Worm (Caenorhabditis elegans) whole organism, L4 larva: ENCODE measurements around the gene melo-1.

Source experiments
- F10B5.3 ChIP-seq: sonication (generic microtip); optimal IDR thresholded peaks from 2 replicates; lab custom pipeline; 2016; ENCODE audit warnings: mild to moderate bottlenecking, missing genetic modification characterization, missing compliant biosample characterization
- R02D3.7 ChIP-seq: fragments of 150-350 bp; sonication (generic microtip); optimal IDR thresholded peaks from 3 replicates; lab custom pipeline; 2014; ENCODE audit warnings: missing biosample characterization, missing genetic modification characterization
- T20F7.1 ChIP-seq: fragments of 200-800 bp; sonication (Bioruptor generic); optimal IDR thresholded peaks from 2 replicates; lab custom pipeline; 2018; ENCODE audit warnings: mild to moderate bottlenecking, missing genetic modification characterization, missing compliant biosample characterization
- Y5F2A.4 ChIP-seq: fragments of 200-800 bp; sonication (Bioruptor generic); optimal IDR thresholded peaks from 2 replicates; lab custom pipeline; 2018; ENCODE audit warnings: mild to moderate bottlenecking, missing genetic modification characterization, missing compliant biosample characterization
- ZK337.2 ChIP-seq: fragments of 200-800 bp; sonication (Bioruptor generic); IDR thresholded peaks from 2 replicates; pipeline ENCODE4 v1.3.6; 2022; ENCODE audit warnings: missing genetic modification reagents, missing genetic modification characterization, missing compliant biosample characterization
- ZK546.5 ChIP-seq, 2 experiments: sonication (generic microtip); optimal IDR thresholded peaks; 2 replicates each; lab custom pipeline; 2017; ENCODE audit warnings: missing biosample characterization in 2 of 2, missing genetic modification characterization in 2 of 2
- aly-2 ChIP-seq: sonication (generic microtip); optimal IDR thresholded peaks from 2 replicates; lab custom pipeline; 2018; ENCODE audit warnings: missing biosample characterization, missing genetic modification characterization
- ama-1 ChIP-seq: fragments of 150-350 bp; optimal IDR thresholded peaks from 2 replicates; lab custom pipeline; 2014; ENCODE audit warnings: inconsistent platforms, mixed read lengths
- arid-1 ChIP-seq: fragments of 200-800 bp; sonication (Bioruptor generic); conservative IDR thresholded peaks from 2 replicates; pipeline ENCODE4 v1.3.6; 2022; ENCODE audit warnings: missing genetic modification reagents, missing genetic modification characterization, missing compliant biosample characterization
- attf-4 ChIP-seq: sonication (generic microtip); optimal IDR thresholded peaks from 3 replicates; lab custom pipeline; 2017; ENCODE audit warnings: missing biosample characterization, missing genetic modification characterization
- ceh-20 ChIP-seq: fragments of 200-800 bp; sonication (Bioruptor generic); IDR thresholded peaks from 2 replicates; pipeline ENCODE4 v1.3.6; 2022; ENCODE audit warnings: missing genetic modification reagents, missing genetic modification characterization, missing compliant biosample characterization
- ceh-28 ChIP-seq: fragments of 150-350 bp; optimal IDR thresholded peaks from 2 replicates; lab custom pipeline; 2014; ENCODE audit warnings: missing biosample characterization, missing genetic modification reagents, missing genetic modification characterization
- ceh-32 ChIP-seq: sonication (generic microtip); optimal IDR thresholded peaks from 2 replicates; lab custom pipeline; 2016; ENCODE audit warnings: mild to moderate bottlenecking, missing genetic modification characterization, missing compliant biosample characterization; ENCODE audit not compliant: poor library complexity
- ceh-44 ChIP-seq: fragments of 200-800 bp; sonication (Bioruptor generic); IDR thresholded peaks from 2 replicates; pipeline ENCODE4 v1.3.6; 2022; ENCODE audit warnings: missing genetic modification reagents, missing genetic modification characterization, missing compliant biosample characterization
- ces-1 ChIP-seq: fragments of 150-350 bp; sonication (generic microtip); optimal IDR thresholded peaks from 4 replicates; lab custom pipeline; 2014; ENCODE audit warnings: missing biosample characterization, missing genetic modification reagents, missing genetic modification characterization
- daf-19 ChIP-seq: fragments of 200-800 bp; sonication (Bioruptor generic); conservative IDR thresholded peaks from 2 replicates; pipeline ENCODE4 v1.3.6; 2022; ENCODE audit warnings: missing genetic modification characterization, missing compliant biosample characterization
- dpl-1 ChIP-seq: fragments of 150-350 bp; optimal IDR thresholded peaks from 2 replicates; lab custom pipeline; 2014; ENCODE audit warnings: missing biosample characterization, missing genetic modification reagents, missing genetic modification characterization
- dve-1 ChIP-seq: sonication (generic microtip); optimal IDR thresholded peaks from 2 replicates; lab custom pipeline; 2017; ENCODE audit warnings: antibody characterized with exemption, mild to moderate bottlenecking, missing genetic modification characterization, missing compliant biosample characterization; ENCODE audit not compliant: insufficient read depth
- egl-43 ChIP-seq: fragments of 200-800 bp; sonication (Bioruptor generic); IDR thresholded peaks from 2 replicates; pipeline ENCODE4 v1.3.6; 2022; ENCODE audit warnings: missing genetic modification reagents, missing genetic modification characterization, missing compliant biosample characterization
- hlh-30 ChIP-seq: sonication (generic microtip); optimal IDR thresholded peaks from 2 replicates; lab custom pipeline; 2017; ENCODE audit warnings: antibody characterized with exemption, mild to moderate bottlenecking, missing genetic modification characterization, missing compliant biosample characterization; ENCODE audit not compliant: insufficient read depth
- jun-1 ChIP-seq: fragments of 150-350 bp; optimal IDR thresholded peaks from 2 replicates; lab custom pipeline; 2014; ENCODE audit warnings: missing biosample characterization, missing genetic modification reagents, missing genetic modification characterization
- lin-15B ChIP-seq: fragments of 150-350 bp; sonication (generic microtip); optimal IDR thresholded peaks from 3 replicates; lab custom pipeline; 2014; ENCODE audit warnings: missing biosample characterization, missing genetic modification characterization
- lin-38 ChIP-seq: fragments of 200-800 bp; sonication (Bioruptor generic); IDR thresholded peaks from 2 replicates; pipeline ENCODE4 v1.3.6; 2022; ENCODE audit warnings: missing genetic modification reagents, missing genetic modification characterization, missing compliant biosample characterization
- lir-3 ChIP-seq: sonication (generic microtip); optimal IDR thresholded peaks from 2 replicates; lab custom pipeline; 2016; ENCODE audit warnings: mild to moderate bottlenecking, missing genetic modification characterization, missing compliant biosample characterization
- lsy-2 ChIP-seq, 2 experiments: fragments of 150-350 bp in 1 of 2; sonication (generic microtip) in 1 of 2; optimal IDR thresholded peaks; 2 replicates each; lab custom pipeline; 2014 to 2017; ENCODE audit warnings: missing biosample characterization in 2 of 2, missing genetic modification characterization in 2 of 2
- madf-5 ChIP-seq, 2 experiments: fragments of 200-800 bp; sonication (Bioruptor generic); IDR thresholded peaks; 2 replicates each; pipeline ENCODE4 v1.3.6; 2022; ENCODE audit warnings: missing compliant biosample characterization in 2 of 2, missing genetic modification characterization in 2 of 2
- mdt-29 ChIP-seq: fragments of 200-800 bp; sonication (Bioruptor generic); IDR thresholded peaks from 2 replicates; pipeline ENCODE4 v1.3.6; 2022; ENCODE audit warnings: missing genetic modification reagents, missing genetic modification characterization, missing compliant biosample characterization
- mep-1 ChIP-seq: fragments of 150-350 bp; sonication (generic microtip); optimal IDR thresholded peaks from 3 replicates; lab custom pipeline; 2014; ENCODE audit warnings: missing biosample characterization, missing genetic modification characterization
- nhr-10 ChIP-seq: fragments of 150-350 bp; optimal IDR thresholded peaks from 2 replicates; lab custom pipeline; 2014; ENCODE audit warnings: missing biosample characterization, missing genetic modification characterization
- nhr-111 ChIP-seq: fragments of 200-800 bp; sonication (Bioruptor generic); optimal IDR thresholded peaks from 2 replicates; lab custom pipeline; 2018; ENCODE audit warnings: mild to moderate bottlenecking, missing genetic modification characterization, missing compliant biosample characterization
- nhr-25 ChIP-seq: sonication (generic microtip); optimal IDR thresholded peaks from 2 replicates; lab custom pipeline; 2017; ENCODE audit warnings: missing genetic modification characterization, mild to moderate bottlenecking, missing compliant biosample characterization, antibody characterized with exemption, moderate library complexity, borderline replicate concordance; ENCODE audit not compliant: insufficient read depth
- nhr-41 ChIP-seq: fragments of 200-800 bp; sonication (Bioruptor generic); IDR thresholded peaks from 2 replicates; pipeline ENCODE4 v1.3.6; 2022; ENCODE audit warnings: missing genetic modification reagents, missing genetic modification characterization, missing compliant biosample characterization
- nhr-48 ChIP-seq: sonication (generic microtip); optimal IDR thresholded peaks from 2 replicates; lab custom pipeline; 2016; ENCODE audit warnings: mild to moderate bottlenecking, missing genetic modification characterization, missing compliant biosample characterization
- nhr-77 ChIP-seq: fragments of 150-350 bp; optimal IDR thresholded peaks from 2 replicates; lab custom pipeline; 2014; ENCODE audit warnings: missing biosample characterization, missing genetic modification characterization
- pqm-1 ChIP-seq: sonication (generic microtip); optimal IDR thresholded peaks from 2 replicates; lab custom pipeline; 2017; ENCODE audit warnings: missing biosample characterization, missing genetic modification characterization
- rbr-2 ChIP-seq: sonication (generic microtip); optimal IDR thresholded peaks from 2 replicates; lab custom pipeline; 2016; ENCODE audit warnings: missing genotype, missing genetic modification characterization, missing compliant biosample characterization
- set-16 ChIP-seq: fragments of 200-800 bp; sonication (Bioruptor generic); IDR thresholded peaks from 2 replicates; pipeline ENCODE4 v1.3.6; 2022; ENCODE audit warnings: missing genetic modification reagents, missing genetic modification characterization, missing compliant biosample characterization
- snpc-1.2 ChIP-seq: fragments of 200-800 bp; sonication (Bioruptor generic); IDR thresholded peaks from 2 replicates; pipeline ENCODE4 v1.3.6; 2022; ENCODE audit warnings: missing genetic modification reagents, missing genetic modification characterization, missing compliant biosample characterization
- snpc-4 ChIP-seq: fragments of 150-350 bp; optimal IDR thresholded peaks from 2 replicates; lab custom pipeline; 2014; ENCODE audit warnings: missing biosample characterization, missing genetic modification characterization
- spr-1 ChIP-seq: sonication (generic microtip); optimal IDR thresholded peaks from 2 replicates; lab custom pipeline; 2016; ENCODE audit warnings: mild to moderate bottlenecking, missing genetic modification characterization, missing compliant biosample characterization
- tra-1 ChIP-seq: fragments of 200-800 bp; sonication (Bioruptor generic); IDR thresholded peaks from 2 replicates; pipeline ENCODE4 v1.3.6; 2022; ENCODE audit warnings: missing genetic modification reagents, missing genetic modification characterization, missing compliant biosample characterization
- unc-62 ChIP-seq, 3 experiments: fragments of 150-350 bp in 1 of 3; sonication (generic microtip); optimal IDR thresholded peaks in 2 of 3; peaks in 1 of 3; 1 replicate in 1 of 3; 2 replicates in 2 of 3; lab custom pipeline; 2014 to 2017; ENCODE audit warnings: missing biosample characterization in 3 of 3, missing genetic modification characterization in 3 of 3, missing genetic modification reagents in 3 of 3, missing genotype in 1 of 3
- zag-1 ChIP-seq: fragments of 150-350 bp; optimal IDR thresholded peaks from 2 replicates; lab custom pipeline; 2014; ENCODE audit warnings: missing biosample characterization, missing genetic modification characterization
- zfp-3 ChIP-seq: fragments of 200-800 bp; sonication (Bioruptor generic); conservative IDR thresholded peaks from 2 replicates; pipeline ENCODE4 v1.3.6; 2022; ENCODE audit warnings: missing genetic modification reagents, missing genetic modification characterization, missing compliant biosample characterization

melo-1 gene

ce11 chrIV:14802316-14802715 is 15.5 kb downstream of the melo-1 start, which contains the start of gene Y57G11C.1142:
TSS of gene Y57G11C.1142 (plus strand) at chrIV:14802616.
- TF ChIP-seq ceh-32 (no peak), lir-3 (tag; lab: Kevin White, UChicago) (no peak), lin-38 (GFP tag; lab: Robert Waterston, UW) (no peak), ceh-44 (GFP tag; lab: Robert Waterston, UW) (no peak), ZK337.2 (GFP tag; lab: Robert Waterston, UW) (no peak), R02D3.7 (tag; lab: Kevin White, UChicago) (no peak), attf-4 (tag; lab: Kevin White, UChicago) (no peak), jun-1 (tag; lab: Kevin White, UChicago) (no peak), T20F7.1 (GFP tag; lab: Kevin White, UChicago) (no peak), ceh-28 (no peak), snpc-4 (no peak), madf-5 (GFP tag; IDR thresholded peaks at IDR 0.05; lab: Robert Waterston, UW) (no peak), mep-1 (no peak)

ce11 chrIV:14806903-14807302 is 20.1 kb downstream of the melo-1 start, which contains the start of gene oig-5:
TSS of gene oig-5 (plus strand) at chrIV:14807203.
- TF ChIP-seq tra-1 (GFP tag; lab: Robert Waterston, UW) (no peak), set-16 (GFP tag; lab: Robert Waterston, UW) (no peak), ceh-20 (GFP tag; lab: Robert Waterston, UW) (no peak)

- TF ChIP-seq dve-1 (tag; lab: Kevin White, UChicago) = no peak
- no peak for TF ChIP-seq unc-62 (GFP tag; optimal IDR thresholded peaks at IDR 0.05 in 1 of 2; lab: Kevin White, UChicago)
- no peak for TF ChIP-seq unc-62 (tag; optimal IDR thresholded peaks at IDR 0.05; lab: Kevin White, UChicago)
- no peak for TF ChIP-seq egl-43 (GFP tag; lab: Robert Waterston, UW)
- TF ChIP-seq hlh-30 (tag; lab: Kevin White, UChicago) = no peak
- TF ChIP-seq nhr-77 (tag; lab: Kevin White, UChicago) = no peak
- TF ChIP-seq rbr-2 (tag; lab: Kevin White, UChicago) = no peak
- TF ChIP-seq pqm-1 (tag; lab: Kevin White, UChicago) = no peak
- TF ChIP-seq lin-15B (tag; lab: Kevin White, UChicago) = no peak
- no peak for TF ChIP-seq F10B5.3 (tag; lab: Kevin White, UChicago)
- TF ChIP-seq mdt-29 (GFP tag; lab: Robert Waterston, UW) = no peak
- TF ChIP-seq, all 104 proteins: peak for 0
Observed at ce11 chrIV:14816288-14816687, 29.5 kb downstream of the melo-1 start, which contains the start of gene Y57G11C.46. TSS of gene Y57G11C.46 (minus strand) at chrIV:14816388.

ce11 chrIV:14822267-14822666 is 35.4 kb downstream of the melo-1 start:
- TF ChIP-seq nhr-25 (tag; lab: Kevin White, UChicago) (no peak), snpc-1.2 (GFP tag; lab: Robert Waterston, UW) (peak; percentile 85), aly-2 (tag; lab: Kevin White, UChicago) (peak; percentile 55), ZK546.5 (tag; optimal IDR thresholded peaks at IDR 0.05; lab: Kevin White, UChicago) (no peak), T20F7.1 (GFP tag; lab: Kevin White, UChicago) (peak; percentile 52), mep-1 (peak; percentile 11), F10B5.3 (tag; lab: Kevin White, UChicago) (peak; percentile 31), nhr-10 (tag; lab: Kevin White, UChicago) (peak; percentile 48), nhr-111 (GFP tag; lab: Kevin White, UChicago) (peak; percentile 31), spr-1 (tag; lab: Kevin White, UChicago) (peak; percentile 66), zfp-3 (GFP tag; lab: Robert Waterston, UW) (peak; percentile 89), lsy-2 (tag; optimal IDR thresholded peaks at IDR 0.05; lab: Kevin White, UChicago) (peak; percentile 33 to 66), zag-1 (tag; lab: Kevin White, UChicago) (no peak), nhr-48 (tag; lab: Kevin White, UChicago) (peak; percentile 35), lin-38 (GFP tag; lab: Robert Waterston, UW) (peak; percentile 64), ces-1 (no peak), rbr-2 (tag; lab: Kevin White, UChicago) (peak; percentile 18), arid-1 (GFP tag; lab: Robert Waterston, UW) (no peak), daf-19 (0 out of 2 replicates have a peak, but pooled peaks have one; percentile 13), Y5F2A.4 (GFP tag; lab: Kevin White, UChicago) (no peak), lir-3 (tag; lab: Kevin White, UChicago) (no peak), dpl-1 (GFP tag; lab: Kevin White, UChicago) (no peak), nhr-41 (GFP tag; lab: Robert Waterston, UW) (no peak), ama-1 (lab: Kevin White, UChicago) (peak; percentile 52), dve-1 (tag; lab: Kevin White, UChicago) (peak; percentile 32)
